Worm (Caenorhabditis elegans) whole organism, L2 larva: ENCODE results near the gene ule-4.

Source experiments
- Y55F3AM.14 ChIP-seq: fragments of 200-800 bp; sonication (Bioruptor generic); optimal IDR thresholded peaks from 2 replicates; lab custom pipeline; 2018; ENCODE audit warnings: mild to moderate bottlenecking, missing genetic modification characterization, missing compliant biosample characterization
- aly-2 ChIP-seq: fragments of 150-350 bp; optimal IDR thresholded peaks from 2 replicates; lab custom pipeline; 2014; ENCODE audit warnings: missing biosample characterization, missing genetic modification characterization
- ceh-82 ChIP-seq: fragments of 150-350 bp; optimal IDR thresholded peaks from 2 replicates; lab custom pipeline; 2014; ENCODE audit warnings: missing biosample characterization, missing genetic modification characterization
- egl-27 ChIP-seq: sonication (generic microtip); optimal IDR thresholded peaks from 3 replicates; lab custom pipeline; 2017; ENCODE audit warnings: missing biosample characterization, missing genetic modification reagents, missing genetic modification characterization
- fos-1 ChIP-seq: fragments of 150-350 bp; optimal IDR thresholded peaks from 2 replicates; lab custom pipeline; 2014; ENCODE audit warnings: missing biosample characterization, missing genetic modification characterization
- lin-11 ChIP-seq: fragments of 150-350 bp; sonication (generic microtip); optimal IDR thresholded peaks from 2 replicates; lab custom pipeline; 2014; ENCODE audit warnings: missing biosample characterization, missing genetic modification characterization, inconsistent platforms, mixed read lengths
- mbf-1 ChIP-seq: sonication (generic microtip); optimal IDR thresholded peaks from 2 replicates; lab custom pipeline; 2017; ENCODE audit warnings: missing biosample characterization, missing genetic modification characterization
- nhr-23 ChIP-seq: fragments of 150-350 bp; optimal IDR thresholded peaks from 2 replicates; lab custom pipeline; 2014; ENCODE audit warnings: missing biosample characterization, missing genetic modification reagents, missing genetic modification characterization
- nhr-237 ChIP-seq: fragments of 150-350 bp; optimal IDR thresholded peaks from 2 replicates; lab custom pipeline; 2014; ENCODE audit warnings: missing biosample characterization, missing genetic modification characterization
- nhr-25 ChIP-seq: fragments of 150-350 bp; sonication (generic microtip); optimal IDR thresholded peaks from 3 replicates; lab custom pipeline; 2014; ENCODE audit warnings: missing biosample characterization, missing genetic modification characterization
- nhr-6 ChIP-seq: fragments of 150-350 bp; optimal IDR thresholded peaks from 2 replicates; lab custom pipeline; 2014; ENCODE audit warnings: missing biosample characterization, missing genetic modification characterization
- nhr-77 ChIP-seq: fragments of 150-350 bp; optimal IDR thresholded peaks from 2 replicates; lab custom pipeline; 2014; ENCODE audit warnings: missing biosample characterization, missing genetic modification characterization
- skn-1 ChIP-seq: sonication (generic microtip); optimal IDR thresholded peaks from 2 replicates; lab custom pipeline; 2017; ENCODE audit warnings: missing biosample characterization, missing genetic modification characterization
- zag-1 ChIP-seq: fragments of 150-350 bp; optimal IDR thresholded peaks from 2 replicates; lab custom pipeline; 2014; ENCODE audit warnings: missing biosample characterization, missing genetic modification characterization

DNA sequence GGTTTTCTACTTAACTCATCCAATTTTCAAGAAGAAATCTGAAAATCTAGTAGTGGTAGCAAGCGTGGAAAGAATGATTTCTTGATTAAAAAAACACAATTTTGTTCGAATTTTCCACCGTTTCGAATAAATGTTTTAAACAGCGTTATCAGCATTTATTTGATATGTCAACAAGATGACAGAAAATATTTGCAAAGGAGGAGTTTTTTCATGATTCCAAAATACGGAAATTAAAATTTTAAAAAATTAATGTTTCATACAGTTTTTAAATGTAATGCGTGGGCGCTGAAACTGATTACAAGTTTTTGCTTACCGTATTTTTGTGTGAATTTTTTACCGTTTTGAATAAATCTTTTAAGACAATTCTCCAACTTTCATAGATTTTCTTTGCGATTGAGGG is 14.8 kb downstream of the ule-4 start:
- no peak for TF ChIP-seq zag-1 (tag; lab: Kevin White, UChicago)
- no peak for TF ChIP-seq nhr-25 (tag; lab: Kevin White, UChicago)
- TF ChIP-seq skn-1 (tag; lab: Kevin White, UChicago): no peak
- TF ChIP-seq fos-1 (tag; lab: Kevin White, UChicago): no peak
- no peak for TF ChIP-seq nhr-6 (tag; lab: Kevin White, UChicago)
- no peak for TF ChIP-seq ceh-82
- no peak for TF ChIP-seq egl-27
- no peak for TF ChIP-seq nhr-237
- TF ChIP-seq nhr-77 (tag; lab: Kevin White, UChicago): no peak
- no peak for TF ChIP-seq Y55F3AM.14 (GFP tag; lab: Kevin White, UChicago)
- TF ChIP-seq mbf-1 (tag; lab: Kevin White, UChicago): no peak
- TF ChIP-seq aly-2 (tag; lab: Kevin White, UChicago): no peak
- TF ChIP-seq lin-11 (tag; lab: Kevin White, UChicago): no peak
- no peak for TF ChIP-seq nhr-23 (tag; lab: Kevin White, UChicago)
